Worm (Caenorhabditis elegans) whole organism, early embryonic: ENCODE measurements around the gene sumv-1.

Experiments
- B0310.2 ChIP-seq: sonication (generic microtip); optimal IDR thresholded peaks from 2 replicates; lab custom pipeline; 2016; ENCODE audit warnings: mild to moderate bottlenecking, missing genetic modification characterization, missing compliant biosample characterization
- F13C5.2 ChIP-seq: sonication (generic microtip); optimal IDR thresholded peaks from 2 replicates; lab custom pipeline; 2017; ENCODE audit warnings: mild to moderate bottlenecking, missing genetic modification characterization, inconsistent platforms, missing compliant biosample characterization
- aly-1 ChIP-seq: sonication (generic microtip); optimal IDR thresholded peaks from 2 replicates; lab custom pipeline; 2016; ENCODE audit warnings: missing genetic modification characterization, missing compliant biosample characterization
- ama-1 ChIP-seq: fragments of 150-350 bp; optimal IDR thresholded peaks from 2 replicates; lab custom pipeline; 2014
- ceh-13 ChIP-seq: fragments of 200-800 bp; sonication (Bioruptor generic); optimal IDR thresholded peaks from 2 replicates; lab custom pipeline; 2018; ENCODE audit warnings: mild to moderate bottlenecking, missing genetic modification characterization, missing compliant biosample characterization
- ceh-36 ChIP-seq: sonication (generic microtip); optimal IDR thresholded peaks from 2 replicates; lab custom pipeline; 2016; ENCODE audit warnings: missing genetic modification characterization, inconsistent platforms, missing compliant biosample characterization
- ets-7 ChIP-seq: sonication (generic microtip); optimal IDR thresholded peaks from 2 replicates; lab custom pipeline; 2016; ENCODE audit warnings: missing genotype, missing genetic modification characterization, missing compliant biosample characterization
- flt-1 ChIP-seq: fragments of 200-800 bp; sonication (Bioruptor generic); IDR thresholded peaks from 2 replicates; pipeline ENCODE4 v1.3.6; 2022; ENCODE audit warnings: missing genetic modification characterization, missing compliant biosample characterization
- hmbx-1 ChIP-seq: sonication (generic microtip); optimal IDR thresholded peaks from 2 replicates; lab custom pipeline; 2016; ENCODE audit warnings: mild to moderate bottlenecking, missing genetic modification characterization, missing compliant biosample characterization
- hmg-4 ChIP-seq: fragments of 200-800 bp; sonication (Bioruptor generic); optimal IDR thresholded peaks from 2 replicates; lab custom pipeline; 2018; ENCODE audit warnings: mild to moderate bottlenecking, missing genetic modification characterization, missing compliant biosample characterization
- hnd-1 ChIP-seq: sonication (generic microtip); optimal IDR thresholded peaks from 2 replicates; lab custom pipeline; 2016; ENCODE audit warnings: missing genetic modification characterization, missing compliant biosample characterization
- pes-1 ChIP-seq: fragments of 200-800 bp; sonication (Bioruptor generic); IDR thresholded peaks from 2 replicates; pipeline ENCODE4 v1.3.6; 2022; ENCODE audit warnings: missing genetic modification reagents, missing genetic modification characterization, missing compliant biosample characterization
- scrt-1 ChIP-seq: fragments of 200-800 bp; sonication (Bioruptor generic); IDR thresholded peaks from 2 replicates; pipeline ENCODE4 v1.3.6; 2022; ENCODE audit warnings: missing genetic modification characterization, missing compliant biosample characterization
- sea-1 ChIP-seq: fragments of 200-800 bp; sonication (Bioruptor generic); conservative IDR thresholded peaks from 2 replicates; pipeline ENCODE4 v1.3.6; 2022; ENCODE audit warnings: missing genetic modification characterization, missing compliant biosample characterization
- tbx-11 ChIP-seq: fragments of 200-800 bp; sonication (Bioruptor generic); IDR thresholded peaks from 2 replicates; pipeline ENCODE4 v1.3.6; 2022; ENCODE audit warnings: missing genetic modification characterization, missing compliant biosample characterization
- tbx-37 ChIP-seq: fragments of 200-800 bp; sonication (Bioruptor generic); conservative IDR thresholded peaks from 2 replicates; pipeline ENCODE4 v1.3.6; 2022; ENCODE audit warnings: missing genetic modification reagents, missing genetic modification characterization, missing compliant biosample characterization
- tra-4 ChIP-seq: sonication (generic microtip); optimal IDR thresholded peaks from 2 replicates; lab custom pipeline; 2017; ENCODE audit warnings: missing genetic modification characterization, missing compliant biosample characterization

sumv-1 gene

ce11 chrIII:5254108-5254507 lies at the start of gene sumv-1, which contains the start of gene gop-1:
Gene sumv-1 (minus strand): TSS chrIII:5254187.
Gene gop-1 (plus strand): TSS chrIII:5254438.
- TF ChIP-seq hmg-4 (GFP tag; lab: Kevin White, UChicago) (no peak), hmbx-1 (tag; lab: Kevin White, UChicago) (no peak), tra-4 (tag; lab: Kevin White, UChicago) (no peak), ceh-13 (no peak), flt-1 (no peak), F13C5.2 (tag; lab: Kevin White, UChicago) (no peak), tbx-11 (GFP tag; lab: Robert Waterston, UW) (no peak), sea-1 (GFP tag; lab: Robert Waterston, UW) (no peak), pes-1 (GFP tag; lab: Robert Waterston, UW) (no peak), hnd-1 (tag; lab: Kevin White, UChicago) (no peak), aly-1 (tag; lab: Kevin White, UChicago) (no peak), ceh-36 (tag; lab: Kevin White, UChicago) (no peak), tbx-37 (no peak), ama-1 (no peak), B0310.2 (tag; lab: Kevin White, UChicago) (no peak), scrt-1 (GFP tag; lab: Robert Waterston, UW) (no peak), ets-7 (tag; lab: Kevin White, UChicago) (no peak)

ce11 chrIII:5301786-5302268 lies 47.8 kb upstream of the sumv-1 start, which contains the start of the genes T15B12.2 and F52C9.5:
Gene T15B12.2 (minus strand): TSS chrIII:5301886.
Gene F52C9.5 (plus strand): TSS chrIII:5302218.
- TF ChIP-seq ama-1 (no peak), aly-1 (tag; lab: Kevin White, UChicago) (no peak), ceh-13 (no peak), B0310.2 (tag; lab: Kevin White, UChicago) (no peak), sea-1 (GFP tag; lab: Robert Waterston, UW) (no peak), hmg-4 (GFP tag; lab: Kevin White, UChicago) (no peak), ceh-36 (tag; lab: Kevin White, UChicago) (no peak), hmbx-1 (tag; lab: Kevin White, UChicago) (no peak), tbx-11 (GFP tag; lab: Robert Waterston, UW) (no peak), scrt-1 (GFP tag; lab: Robert Waterston, UW) (no peak), hnd-1 (tag; lab: Kevin White, UChicago) (no peak)

ce11 chrIII:5294867-5295266 lies 40.9 kb upstream of the sumv-1 start:
- TF ChIP-seq hmbx-1 (tag; lab: Kevin White, UChicago) (peak; percentile 47), ets-7 (tag; lab: Kevin White, UChicago) (peak; percentile 75), hmg-4 (GFP tag; lab: Kevin White, UChicago) (peak; percentile 97), ceh-13 (peak; percentile 61), tbx-37 (peak; percentile 93), hnd-1 (tag; lab: Kevin White, UChicago) (peak; percentile 78), B0310.2 (tag; lab: Kevin White, UChicago) (peak; percentile 90), pes-1 (GFP tag; lab: Robert Waterston, UW) (peak; percentile 95), sea-1 (GFP tag; lab: Robert Waterston, UW) (peak; percentile 94), ama-1 (no peak), F13C5.2 (tag; lab: Kevin White, UChicago) (peak; percentile 79), flt-1 (peak; percentile 95), scrt-1 (GFP tag; lab: Robert Waterston, UW) (peak; percentile 94), aly-1 (tag; lab: Kevin White, UChicago) (peak; percentile 92), tbx-11 (GFP tag; lab: Robert Waterston, UW) (peak; percentile 93), tra-4 (tag; lab: Kevin White, UChicago) (peak; percentile 80), ceh-36 (tag; lab: Kevin White, UChicago) (peak; percentile 90)

- TF ChIP-seq tbx-37 = no peak
- TF ChIP-seq aly-1 (tag; lab: Kevin White, UChicago) = no peak
- no peak for TF ChIP-seq hnd-1 (tag; lab: Kevin White, UChicago)
- TF ChIP-seq ceh-36 (tag; lab: Kevin White, UChicago) = no peak
- TF ChIP-seq F13C5.2 (tag; lab: Kevin White, UChicago) = no peak
- TF ChIP-seq ceh-13 = no peak
- TF ChIP-seq tbx-11 (GFP tag; lab: Robert Waterston, UW) = no peak
- no peak for TF ChIP-seq ama-1
- TF ChIP-seq sea-1 (GFP tag; lab: Robert Waterston, UW) = no peak
- no peak for TF ChIP-seq scrt-1 (GFP tag; lab: Robert Waterston, UW)
- no peak for TF ChIP-seq tra-4 (tag; lab: Kevin White, UChicago)
These were observed 40.3 kb upstream of the sumv-1 start for ce11 chrIII:5294281-5294680.

- no peak for TF ChIP-seq B0310.2 (tag; lab: Kevin White, UChicago)
- TF ChIP-seq tra-4 (tag; lab: Kevin White, UChicago) = no peak
- no peak for TF ChIP-seq sea-1 (GFP tag; lab: Robert Waterston, UW)
- TF ChIP-seq F13C5.2 (tag; lab: Kevin White, UChicago) = no peak
- no peak for TF ChIP-seq tbx-11 (GFP tag; lab: Robert Waterston, UW)
- TF ChIP-seq hnd-1 (tag; lab: Kevin White, UChicago) = no peak
- no peak for TF ChIP-seq flt-1
These were observed 37.3 kb upstream of the sumv-1 start for ce11 chrIII:5291281-5291680.

- no peak for TF ChIP-seq aly-1 (tag; lab: Kevin White, UChicago)
- no peak for TF ChIP-seq hmg-4 (GFP tag; lab: Kevin White, UChicago)
- TF ChIP-seq tbx-37 = no peak
- TF ChIP-seq scrt-1 (GFP tag; lab: Robert Waterston, UW) = no peak
- no peak for TF ChIP-seq ama-1
- no peak for TF ChIP-seq flt-1
- TF ChIP-seq ceh-13 = no peak
- TF ChIP-seq hmbx-1 (tag; lab: Kevin White, UChicago) = no peak
- no peak for TF ChIP-seq pes-1 (GFP tag; lab: Robert Waterston, UW)
- TF ChIP-seq sea-1 (GFP tag; lab: Robert Waterston, UW) = no peak
- no peak for TF ChIP-seq ets-7 (tag; lab: Kevin White, UChicago)
- TF ChIP-seq B0310.2 (tag; lab: Kevin White, UChicago) = no peak
- no peak for TF ChIP-seq F13C5.2 (tag; lab: Kevin White, UChicago)
- no peak for TF ChIP-seq hnd-1 (tag; lab: Kevin White, UChicago)
These were observed 36.2 kb upstream of the sumv-1 start for ce11 chrIII:5290230-5290629.

ce11 chrIII:5287877-5288276 lies 33.9 kb upstream of the sumv-1 start, which contains the start of gene T15B12.1:
Gene T15B12.1 (plus strand): TSS chrIII:5288177.
- no peak for TF ChIP-seq tra-4 (tag; lab: Kevin White, UChicago)
